Worm (Caenorhabditis elegans) whole organism, L4 larva: ENCODE measurements around the gene T10B9.9.

Source experiments
- F10B5.3 ChIP-seq: sonication (generic microtip); optimal IDR thresholded peaks from 2 replicates; lab custom pipeline; 2016; ENCODE audit warnings: mild to moderate bottlenecking, missing genetic modification characterization, missing compliant biosample characterization
- F44E2.7 ChIP-seq: fragments of 200-800 bp; sonication (Bioruptor generic); IDR thresholded peaks from 2 replicates; pipeline ENCODE4 v2.1.2; 2022; ENCODE audit warnings: missing genetic modification characterization, missing compliant biosample characterization
- F49E8.2 ChIP-seq: sonication (generic microtip); optimal IDR thresholded peaks from 2 replicates; lab custom pipeline; 2016; ENCODE audit warnings: missing compliant biosample characterization, mild to moderate bottlenecking, missing genetic modification characterization, borderline replicate concordance
- R02D3.7 ChIP-seq: fragments of 150-350 bp; sonication (generic microtip); optimal IDR thresholded peaks from 3 replicates; lab custom pipeline; 2014; ENCODE audit warnings: missing biosample characterization, missing genetic modification characterization
- T20F7.1 ChIP-seq: fragments of 200-800 bp; sonication (Bioruptor generic); optimal IDR thresholded peaks from 2 replicates; lab custom pipeline; 2018; ENCODE audit warnings: mild to moderate bottlenecking, missing genetic modification characterization, missing compliant biosample characterization
- Y105C5A.15 ChIP-seq: fragments of 200-800 bp; sonication (Bioruptor generic); IDR thresholded peaks from 2 replicates; pipeline ENCODE4 v1.3.6; 2022; ENCODE audit warnings: missing genetic modification characterization, missing compliant biosample characterization
- Y48G9A.11 ChIP-seq: fragments of 200-800 bp; sonication (Bioruptor generic); IDR thresholded peaks from 2 replicates; pipeline ENCODE4 v1.3.6; 2022; ENCODE audit warnings: missing genetic modification reagents, missing genetic modification characterization, missing compliant biosample characterization
- ZK546.5 ChIP-seq, 2 experiments: sonication (generic microtip); optimal IDR thresholded peaks; 2 replicates each; lab custom pipeline; 2017; ENCODE audit warnings: missing biosample characterization in 2 of 2, missing genetic modification characterization in 2 of 2
- aha-1 ChIP-seq: fragments of 150-350 bp; peaks from one replicate; lab custom pipeline; 2014; ENCODE audit warnings: missing biosample characterization, missing genetic modification characterization
- attf-4 ChIP-seq: sonication (generic microtip); optimal IDR thresholded peaks from 3 replicates; lab custom pipeline; 2017; ENCODE audit warnings: missing biosample characterization, missing genetic modification characterization
- ces-1 ChIP-seq: fragments of 150-350 bp; sonication (generic microtip); optimal IDR thresholded peaks from 4 replicates; lab custom pipeline; 2014; ENCODE audit warnings: missing biosample characterization, missing genetic modification reagents, missing genetic modification characterization
- cey-2 ChIP-seq: sonication (generic microtip); optimal IDR thresholded peaks from 3 replicates; lab custom pipeline; 2017; ENCODE audit warnings: missing genetic modification characterization, mild to moderate bottlenecking, missing compliant biosample characterization, antibody characterized with exemption, borderline replicate concordance; ENCODE audit not compliant: insufficient read depth
- ctbp-1 ChIP-seq: fragments of 200-800 bp; sonication (Bioruptor generic); IDR thresholded peaks from 2 replicates; pipeline ENCODE4 v1.3.6; 2022; ENCODE audit warnings: missing genetic modification reagents, missing genetic modification characterization, missing compliant biosample characterization
- dmd-6 ChIP-seq: fragments of 200-800 bp; sonication (Bioruptor generic); IDR thresholded peaks from 2 replicates; pipeline ENCODE4 v1.3.6; 2022; ENCODE audit warnings: missing genetic modification reagents, missing genetic modification characterization, missing compliant biosample characterization
- egl-43 ChIP-seq: fragments of 200-800 bp; sonication (Bioruptor generic); IDR thresholded peaks from 2 replicates; pipeline ENCODE4 v1.3.6; 2022; ENCODE audit warnings: missing genetic modification reagents, missing genetic modification characterization, missing compliant biosample characterization
- fkh-10 ChIP-seq: fragments of 150-350 bp; optimal IDR thresholded peaks from 2 replicates; lab custom pipeline; 2014; ENCODE audit warnings: missing biosample characterization, missing genetic modification reagents, missing genetic modification characterization
- gei-8 ChIP-seq: fragments of 200-800 bp; sonication (Bioruptor generic); optimal IDR thresholded peaks from 2 replicates; lab custom pipeline; 2018; ENCODE audit warnings: mild to moderate bottlenecking, missing genetic modification characterization, missing compliant biosample characterization
- hlh-11 ChIP-seq: fragments of 200-800 bp; sonication (Bioruptor generic); optimal IDR thresholded peaks from 2 replicates; lab custom pipeline; 2018; ENCODE audit warnings: mild to moderate bottlenecking, missing genetic modification characterization, missing compliant biosample characterization
- hmg-1.1 ChIP-seq: fragments of 200-800 bp; sonication (Bioruptor generic); IDR thresholded peaks from 2 replicates; pipeline ENCODE4 v1.3.6; 2022; ENCODE audit warnings: missing genetic modification reagents, missing genetic modification characterization, missing compliant biosample characterization
- jun-1 ChIP-seq: fragments of 150-350 bp; optimal IDR thresholded peaks from 2 replicates; lab custom pipeline; 2014; ENCODE audit warnings: missing biosample characterization, missing genetic modification reagents, missing genetic modification characterization
- lim-7 ChIP-seq: fragments of 200-800 bp; sonication (Bioruptor generic); IDR thresholded peaks from 2 replicates; pipeline ENCODE4 v1.3.6; 2022; ENCODE audit warnings: missing genetic modification characterization, missing compliant biosample characterization
- lin-39 ChIP-seq: fragments of 150-350 bp; optimal IDR thresholded peaks from 2 replicates; lab custom pipeline; 2014; ENCODE audit warnings: missing biosample characterization, missing genetic modification reagents, missing genetic modification characterization
- lsy-2 ChIP-seq, 2 experiments: fragments of 150-350 bp in 1 of 2; sonication (generic microtip) in 1 of 2; optimal IDR thresholded peaks; 2 replicates each; lab custom pipeline; 2014 to 2017; ENCODE audit warnings: missing biosample characterization in 2 of 2, missing genetic modification characterization in 2 of 2
- mdl-1 ChIP-seq, 2 experiments: fragments of 150-350 bp in 1 of 2; sonication (generic microtip) in 1 of 2; optimal IDR thresholded peaks; 2 replicates each; lab custom pipeline; 2014 to 2017; ENCODE audit warnings: missing biosample characterization in 2 of 2, missing genetic modification characterization in 2 of 2
- mdt-29 ChIP-seq: fragments of 200-800 bp; sonication (Bioruptor generic); IDR thresholded peaks from 2 replicates; pipeline ENCODE4 v1.3.6; 2022; ENCODE audit warnings: missing genetic modification reagents, missing genetic modification characterization, missing compliant biosample characterization
- mxl-3 ChIP-seq: fragments of 200-800 bp; sonication (Bioruptor generic); optimal IDR thresholded peaks from 2 replicates; lab custom pipeline; 2018; ENCODE audit warnings: mild to moderate bottlenecking, missing genetic modification characterization, missing compliant biosample characterization
- nhr-10 ChIP-seq: fragments of 150-350 bp; optimal IDR thresholded peaks from 2 replicates; lab custom pipeline; 2014; ENCODE audit warnings: missing biosample characterization, missing genetic modification characterization
- nhr-11 ChIP-seq: fragments of 150-350 bp; optimal IDR thresholded peaks from 2 replicates; lab custom pipeline; 2014; ENCODE audit warnings: missing biosample characterization, missing genetic modification characterization
- nhr-25 ChIP-seq: sonication (generic microtip); optimal IDR thresholded peaks from 2 replicates; lab custom pipeline; 2017; ENCODE audit warnings: missing genetic modification characterization, mild to moderate bottlenecking, missing compliant biosample characterization, antibody characterized with exemption, moderate library complexity, borderline replicate concordance; ENCODE audit not compliant: insufficient read depth
- nhr-28 ChIP-seq: fragments of 150-350 bp; optimal IDR thresholded peaks from 2 replicates; lab custom pipeline; 2014; ENCODE audit warnings: missing biosample characterization, missing genetic modification characterization
- nhr-48 ChIP-seq: sonication (generic microtip); optimal IDR thresholded peaks from 2 replicates; lab custom pipeline; 2016; ENCODE audit warnings: mild to moderate bottlenecking, missing genetic modification characterization, missing compliant biosample characterization
- pqm-1 ChIP-seq: sonication (generic microtip); optimal IDR thresholded peaks from 2 replicates; lab custom pipeline; 2017; ENCODE audit warnings: missing biosample characterization, missing genetic modification characterization
- snpc-1.2 ChIP-seq: fragments of 200-800 bp; sonication (Bioruptor generic); IDR thresholded peaks from 2 replicates; pipeline ENCODE4 v1.3.6; 2022; ENCODE audit warnings: missing genetic modification reagents, missing genetic modification characterization, missing compliant biosample characterization
- spr-3 ChIP-seq: fragments of 200-800 bp; sonication (Bioruptor generic); optimal IDR thresholded peaks from 2 replicates; lab custom pipeline; 2018; ENCODE audit warnings: mild to moderate bottlenecking, missing genetic modification characterization, missing compliant biosample characterization
- tag-97 ChIP-seq: fragments of 200-800 bp; sonication (Bioruptor generic); IDR thresholded peaks from 2 replicates; pipeline ENCODE4 v1.3.6; 2022; ENCODE audit warnings: missing genetic modification characterization, missing compliant biosample characterization
- tra-1 ChIP-seq: fragments of 200-800 bp; sonication (Bioruptor generic); IDR thresholded peaks from 2 replicates; pipeline ENCODE4 v1.3.6; 2022; ENCODE audit warnings: missing genetic modification reagents, missing genetic modification characterization, missing compliant biosample characterization
- unc-130 ChIP-seq: sonication (generic microtip); optimal IDR thresholded peaks from 2 replicates; lab custom pipeline; 2016; ENCODE audit warnings: missing genetic modification reagents, missing genetic modification characterization, missing compliant biosample characterization
- unc-39 ChIP-seq: sonication (generic microtip); optimal IDR thresholded peaks from 2 replicates; lab custom pipeline; 2017; ENCODE audit warnings: missing biosample characterization, missing genetic modification characterization
- unc-62 ChIP-seq, 3 experiments: fragments of 150-350 bp in 1 of 3; sonication (generic microtip); optimal IDR thresholded peaks in 2 of 3; peaks in 1 of 3; 1 replicate in 1 of 3; 2 replicates in 2 of 3; lab custom pipeline; 2014 to 2017; ENCODE audit warnings: missing biosample characterization in 3 of 3, missing genetic modification characterization in 3 of 3, missing genetic modification reagents in 3 of 3, missing genotype in 1 of 3
- zfp-2 ChIP-seq: sonication (generic microtip); optimal IDR thresholded peaks from 2 replicates; lab custom pipeline; 2016; ENCODE audit warnings: mild to moderate bottlenecking, missing genetic modification characterization, missing compliant biosample characterization
- zip-11 ChIP-seq: fragments of 200-800 bp; sonication (Bioruptor generic); IDR thresholded peaks from 2 replicates; pipeline ENCODE4 v1.3.6; 2022; ENCODE audit warnings: missing genetic modification characterization, missing compliant biosample characterization
- ztf-11 ChIP-seq: fragments of 150-350 bp; optimal IDR thresholded peaks from 2 replicates; lab custom pipeline; 2014; ENCODE audit warnings: missing biosample characterization, missing genetic modification characterization

The T10B9.9 gene

DNA sequence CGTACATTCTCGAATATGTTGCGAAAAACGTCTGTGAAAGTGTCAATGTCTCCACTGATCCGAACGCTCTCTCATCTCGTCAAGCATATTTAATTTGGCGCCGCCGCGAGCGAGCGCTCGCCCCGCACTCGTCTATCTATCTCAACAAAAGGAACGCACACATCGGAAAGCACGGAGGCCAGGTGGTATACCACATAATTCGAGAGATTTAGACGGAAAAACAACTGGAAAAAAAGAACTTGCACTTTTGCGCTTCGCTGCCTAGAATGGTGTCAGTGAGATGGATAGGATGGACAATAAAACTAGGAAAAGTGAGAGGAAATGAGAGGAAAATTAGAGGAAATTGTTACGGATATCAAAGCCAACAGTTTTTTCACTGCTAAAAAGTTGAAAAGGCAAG lies 46.5 kb downstream of the T10B9.9 start:
- TF ChIP-seq unc-130 (GFP tag; lab: Kevin White, UChicago) (no peak), mxl-3 (GFP tag; lab: Kevin White, UChicago) (peak; percentile 55), gei-8 (GFP tag; lab: Kevin White, UChicago) (no peak), ztf-11 (no peak), nhr-48 (tag; lab: Kevin White, UChicago) (no peak), aha-1 (tag; lab: Kevin White, UChicago) (peak; percentile 49), mdl-1 (tag; optimal IDR thresholded peaks at IDR 0.05; lab: Kevin White, UChicago) (peak in 1 of 2 experiments; percentile 45), tra-1 (GFP tag; lab: Robert Waterston, UW) (0 out of 2 replicates have a peak, but pooled peaks have one; percentile 65), T20F7.1 (GFP tag; lab: Kevin White, UChicago) (no peak), nhr-28 (tag; lab: Kevin White, UChicago) (peak; percentile 24), lim-7 (GFP tag; lab: Robert Waterston, UW) (no peak), jun-1 (no peak), fkh-10 (GFP tag; lab: Kevin White, UChicago) (no peak), tag-97 (no peak), zip-11 (GFP tag; lab: Robert Waterston, UW) (no peak), attf-4 (no peak), snpc-1.2 (no peak), F49E8.2 (tag; lab: Kevin White, UChicago) (no peak), unc-39 (no peak), hlh-11 (tag; lab: Kevin White, UChicago) (peak; percentile 12), dmd-6 (GFP tag; lab: Robert Waterston, UW) (no peak)

DNA sequence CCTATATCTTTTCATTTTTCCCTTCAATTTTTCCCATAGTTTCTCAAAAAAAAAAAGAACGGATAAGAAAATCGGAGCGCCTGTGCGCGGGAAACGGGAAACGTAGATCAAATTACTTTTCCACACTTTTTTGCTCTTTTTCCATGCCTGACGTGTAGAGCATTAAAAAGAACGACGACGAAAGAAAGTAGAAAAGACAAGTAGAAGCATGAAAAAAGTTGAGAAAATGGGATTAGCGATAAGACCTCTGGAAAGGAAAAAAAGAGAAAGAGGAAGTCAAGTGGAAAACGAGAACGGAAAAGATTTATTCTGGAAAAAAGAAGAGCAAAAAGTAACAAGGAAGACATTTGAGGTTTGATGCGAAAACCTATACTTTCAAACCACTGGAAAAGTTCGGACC lies 47.2 kb downstream of the T10B9.9 start:
- TF ChIP-seq mdt-29 (GFP tag; lab: Robert Waterston, UW) (no peak), ces-1 (GFP tag; lab: Kevin White, UChicago) (peak; percentile 64), fkh-10 (GFP tag; lab: Kevin White, UChicago) (peak; percentile 83), F10B5.3 (tag; lab: Kevin White, UChicago) (no peak), dmd-6 (GFP tag; lab: Robert Waterston, UW) (no peak), F44E2.7 (GFP tag; lab: Robert Waterston, UW) (no peak), Y105C5A.15 (GFP tag; lab: Robert Waterston, UW) (no peak), cey-2 (tag; lab: Kevin White, UChicago) (no peak), nhr-10 (tag; lab: Kevin White, UChicago) (no peak), spr-3 (GFP tag; lab: Kevin White, UChicago) (no peak), lsy-2 (tag; optimal IDR thresholded peaks at IDR 0.05; lab: Kevin White, UChicago) (peak in 1 of 2 experiments; percentile 1), Y48G9A.11 (GFP tag; lab: Robert Waterston, UW) (no peak), nhr-25 (tag; lab: Kevin White, UChicago) (no peak), ctbp-1 (GFP tag; lab: Robert Waterston, UW) (0 out of 2 replicates have a peak, but pooled peaks have one; percentile 20), pqm-1 (tag; lab: Kevin White, UChicago) (no peak), ZK546.5 (tag; optimal IDR thresholded peaks at IDR 0.05; lab: Kevin White, UChicago) (no peak), lin-39 (tag; lab: Kevin White, UChicago) (no peak)

ce11 chrII:9727192-9727699 lies 48.4 kb downstream of the T10B9.9 start:
- TF ChIP-seq R02D3.7 (tag; lab: Kevin White, UChicago): no peak
- no peak for TF ChIP-seq zfp-2 (tag; lab: Kevin White, UChicago)
- no peak for TF ChIP-seq mxl-3 (GFP tag; lab: Kevin White, UChicago)
- 0 out of 2 replicates have a peak, but pooled peaks have one; percentile 10 for TF ChIP-seq egl-43 (GFP tag; lab: Robert Waterston, UW)
- peak in 1 of 2 experiments; percentile 6 for TF ChIP-seq lsy-2 (tag; optimal IDR thresholded peaks at IDR 0.05; lab: Kevin White, UChicago)
- TF ChIP-seq nhr-11 (tag; lab: Kevin White, UChicago): peak; percentile 8
- TF ChIP-seq hmg-1.1 (GFP tag; lab: Robert Waterston, UW): 0 out of 2 replicates have a peak, but pooled peaks have one; percentile 38
- peak; percentile 12 for TF ChIP-seq hlh-11 (tag; lab: Kevin White, UChicago)
- TF ChIP-seq unc-62 (GFP tag; optimal IDR thresholded peaks at IDR 0.05 in 1 of 2; lab: Kevin White, UChicago): peak in 1 of 2 experiments; percentile 32
- no peak for TF ChIP-seq unc-62 (tag; optimal IDR thresholded peaks at IDR 0.05; lab: Kevin White, UChicago)
- TF ChIP-seq tra-1 (GFP tag; lab: Robert Waterston, UW): 0 out of 2 replicates have a peak, but pooled peaks have one; percentile 42
- TF ChIP-seq, all 104 proteins: peak for 7
